Fruit fly (Drosophila melanogaster) whole organism, adult: Measurements from ENCODE around the gene PH4alphaEFB.

Source experiments
- CG12768 ChIP-seq: fragments of 200-800 bp; sonication (Bioruptor generic); optimal IDR thresholded peaks from 2 replicates; lab custom pipeline; 2017; ENCODE audit warnings: missing biosample characterization, missing genetic modification characterization, mild to moderate bottlenecking, moderate library complexity, missing genetic modification reagents
- CG14711 ChIP-seq: fragments of 200-800 bp; sonication (Bioruptor generic); optimal IDR thresholded peaks from 2 replicates; lab custom pipeline; 2018; ENCODE audit warnings: missing biosample characterization, mild to moderate bottlenecking, missing genetic modification characterization, moderate library complexity
- CG1620 ChIP-seq: fragments of 200-800 bp; sonication (Bioruptor generic); optimal IDR thresholded peaks from 2 replicates; lab custom pipeline; 2016; ENCODE audit warnings: missing biosample characterization, missing genetic modification characterization
- bab1 ChIP-seq: fragments of 200-800 bp; sonication (Bioruptor generic); optimal IDR thresholded peaks from 3 replicates; lab custom pipeline; 2019; ENCODE audit warnings: missing biosample characterization, mild to moderate bottlenecking, missing genetic modification characterization, moderate library complexity
- kay ChIP-seq: fragments of 200-800 bp; sonication (Bioruptor generic); peaks from one replicate; lab custom pipeline; 2016; ENCODE audit warnings: missing biosample characterization, missing genetic modification characterization, borderline replicate concordance
- ovo ChIP-seq: fragments of 200-800 bp; sonication (Bioruptor generic); optimal IDR thresholded peaks from 2 replicates; lab custom pipeline; 2016; ENCODE audit warnings: missing biosample characterization, missing genetic modification characterization
- tj ChIP-seq: fragments of 200-800 bp; sonication (Bioruptor generic); optimal IDR thresholded peaks from 3 replicates; lab custom pipeline; 2017; ENCODE audit warnings: missing biosample characterization, mild to moderate bottlenecking, missing genetic modification characterization, moderate library complexity

DNA sequence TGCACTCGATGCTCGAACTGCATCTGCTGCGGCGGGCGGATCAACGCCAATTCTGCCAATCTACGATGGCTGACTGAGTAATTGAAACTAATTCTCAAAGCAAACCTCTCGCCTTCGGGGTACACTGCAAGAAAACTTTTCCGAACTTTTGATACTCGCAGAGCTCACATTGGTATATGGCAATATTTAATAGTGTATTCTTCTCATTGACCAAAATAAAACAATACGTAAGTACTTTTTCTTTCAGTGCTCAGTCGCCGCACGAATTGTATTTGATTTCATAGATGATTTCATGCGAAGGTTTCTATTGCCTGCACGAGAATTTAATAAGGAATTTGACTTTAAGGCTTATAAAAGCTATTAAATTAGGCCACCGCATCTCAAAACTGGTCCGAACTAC, 59.8 kb downstream of the PH4alphaEFB start:
- no peak for TF ChIP-seq CG12768 (GFP tag; lab: Kevin White, UChicago)
- TF ChIP-seq tj (GFP tag; lab: Kevin White, UChicago) = no peak
- no peak for TF ChIP-seq CG14711
- no peak for TF ChIP-seq kay (GFP tag; lab: Kevin White, UChicago)
- no peak for TF ChIP-seq bab1 (GFP tag; lab: Kevin White, UChicago)
- no peak for TF ChIP-seq ovo
- TF ChIP-seq CG1620 = no peak
